Worm (Caenorhabditis elegans) whole organism, late embryonic: ENCODE results near the gene C33C12.1.

Experiments used
- K09A11.1 ChIP-seq: sonication (generic microtip); optimal IDR thresholded peaks from 2 replicates; lab custom pipeline; 2017; ENCODE audit warnings: antibody characterized with exemption, mild to moderate bottlenecking, missing genetic modification characterization, missing compliant biosample characterization; ENCODE audit not compliant: insufficient read depth
- mec-3 ChIP-seq: sonication (generic microtip); optimal IDR thresholded peaks from 2 replicates; lab custom pipeline; 2016; ENCODE audit warnings: borderline replicate concordance, missing genetic modification characterization, missing compliant biosample characterization
- pqm-1 ChIP-seq: sonication (generic microtip); optimal IDR thresholded peaks from 2 replicates; lab custom pipeline; 2016; ENCODE audit warnings: missing genetic modification characterization, missing compliant biosample characterization
- unc-42 ChIP-seq: sonication (generic microtip); optimal IDR thresholded peaks from 2 replicates; lab custom pipeline; 2016; ENCODE audit warnings: missing genotype, missing genetic modification characterization, missing compliant biosample characterization

ce11 chrII:2168374-2168773 is 29.7 kb upstream of the C33C12.1 start, which contains the start of gene fbxb-38:
- TF ChIP-seq mec-3 (tag; lab: Kevin White, UChicago) (no peak), pqm-1 (tag; lab: Kevin White, UChicago) (no peak), K09A11.1 (tag; lab: Kevin White, UChicago) (no peak), unc-42 (no peak)
